Fruit fly (Drosophila melanogaster) S2 (cell line): ENCODE data around the gene CG6066.

Experiments
- CG8478 ChIP-seq: fragments of >200 bp; optimal IDR thresholded peaks from 2 replicates; lab custom pipeline; 2018
- CTCF ChIP-seq, 2 experiments: fragments of >200 bp; optimal IDR thresholded peaks; 2 replicates each; lab custom pipeline; 2018

- TF ChIP-seq CG8478 (lab: Kevin White, UChicago) (no peak), CTCF (optimal IDR thresholded peaks at IDR 0.05; lab: Kevin White, UChicago) (peak; percentile 79 to 86)
These were observed 17.9 kb downstream of the CG6066 start for dm6 chr3R:27098638-27099037.
